Fruit fly (Drosophila melanogaster): ENCODE results near the gene CG4098.
A peak's percentile ranks its signal among the peaks of the same experiment; 100 is the strongest.

The CG4098 gene

dm6 chr3L:16657014-16657413, 47.9 kb upstream of the CG4098 start:
- TF ChIP-seq CG12071 (GFP tag; optimal IDR thresholded peaks at IDR 0.05) (no peak), lbe (GFP tag; optimal IDR thresholded peaks at IDR 0.05) (no peak), Hand (GFP tag; optimal IDR thresholded peaks at IDR 0.05) (peak; percentile 4), Hsf (GFP tag; optimal IDR thresholded peaks at IDR 0.05) (peak; percentile 17), Scr (GFP tag; IDR thresholded peaks at IDR 0.05; ENCODE audit: partially characterized antibody) (no peak), CG10321 (GFP tag; IDR thresholded peaks at IDR 0.05) (no peak), Deaf1 (tag; optimal IDR thresholded peaks at IDR 0.05) (peak; percentile 11), CG31441 (GFP tag; IDR thresholded peaks at IDR 0.05) (0 out of 2 replicates have a peak, but pooled peaks have one; percentile 29), sim (GFP tag; IDR thresholded peaks at IDR 0.05) (no peak), CG11093 (GFP tag; IDR thresholded peaks at IDR 0.05) (no peak), CG30403 (GFP tag; optimal IDR thresholded peaks at IDR 0.05) (peak; percentile 32), PHDP (tag; optimal IDR thresholded peaks at IDR 0.05) (peak; percentile 18), lab (GFP tag; optimal IDR thresholded peaks at IDR 0.05) (peak; percentile 48), CG14710 (tag; optimal IDR thresholded peaks at IDR 0.05) (peak; percentile 12), Opbp (GFP tag; IDR thresholded peaks at IDR 0.05; ENCODE audit: partially characterized antibody) (no peak), prd (optimal IDR thresholded peaks at IDR 0.05) (no peak), prd (GFP tag; IDR thresholded peaks at IDR 0.05) (peak; percentile 48; the same call in 2 of the 3 replicates), CG15073 (GFP tag; optimal IDR thresholded peaks at IDR 0.05) (no peak), CG17829 (tag; optimal IDR thresholded peaks at IDR 0.05) (no peak), CG6689 (GFP tag; IDR thresholded peaks at IDR 0.05) (peak; percentile 49; the same call in 1 of the 2 replicates), Hr51 (GFP tag; optimal IDR thresholded peaks at IDR 0.05) (peak in 1 of 2 experiments; percentile 50), Doc3 (GFP tag; IDR thresholded peaks at IDR 0.05; ENCODE audit: partially characterized antibody) (no peak), Mes4 (GFP tag; optimal IDR thresholded peaks at IDR 0.05) (no peak), Oli (tag; optimal IDR thresholded peaks at IDR 0.05) (peak; percentile 55), CG11504 (tag; optimal IDR thresholded peaks at IDR 0.05) (peak; percentile 69), NfI (GFP tag; optimal IDR thresholded peaks at IDR 0.05) (peak; percentile 2), Ssrp (tag; optimal IDR thresholded peaks at IDR 0.05) (peak; percentile 36), CG10979 (tag; optimal IDR thresholded peaks at IDR 0.05) (peak; percentile 33), CG13424 (tag; optimal IDR thresholded peaks at IDR 0.05) (peak; percentile 23), Ptx1 (GFP tag; IDR thresholded peaks at IDR 0.05) (peak; percentile 39; the same call in 1 of the 2 replicates), ranshi (GFP tag; IDR thresholded peaks at IDR 0.05) (0 out of 2 replicates have a peak, but pooled peaks have one; percentile 27), BtbVII (GFP tag; optimal IDR thresholded peaks at IDR 0.05) (peak; percentile 41), CG30020 (tag; optimal IDR thresholded peaks at IDR 0.05) (no peak), pan (optimal IDR thresholded peaks at IDR 0.05) (no peak), pan (GFP tag; optimal IDR thresholded peaks at IDR 0.05 in 1 of 2, IDR thresholded peaks at IDR 0.05 in 1 of 2) (peak in 1 of 2 experiments; percentile 35), bbx (GFP tag; IDR thresholded peaks at IDR 0.05; ENCODE audit: partially characterized antibody) (no peak), nau (GFP tag; optimal IDR thresholded peaks at IDR 0.05) (peak; percentile 50), CG13296 (GFP tag; optimal IDR thresholded peaks at IDR 0.05) (peak; percentile 31), CG5180 (GFP tag; optimal IDR thresholded peaks at IDR 0.05) (peak; percentile 27), Dref (GFP tag; IDR thresholded peaks at IDR 0.05) (no peak), Xrp1 (GFP tag; IDR thresholded peaks at IDR 0.05) (0 out of 2 replicates have a peak, but pooled peaks have one; percentile 25), Abd-B (GFP tag; optimal IDR thresholded peaks at IDR 0.05) (peak; percentile 16), Adf1 (GFP tag; IDR thresholded peaks at IDR 0.05) (no peak), row (GFP tag; IDR thresholded peaks at IDR 0.05) (peak; percentile 48), CG12155 (GFP tag; optimal IDR thresholded peaks at IDR 0.05) (peak; percentile 7), danr (GFP tag; IDR thresholded peaks at IDR 0.05) (0 out of 2 replicates have a peak, but pooled peaks have one; percentile 5), Xbp1 (GFP tag; optimal IDR thresholded peaks at IDR 0.05) (peak; percentile 25), CG31388 (GFP tag; optimal IDR thresholded peaks at IDR 0.05) (no peak), CG8924 (tag; optimal IDR thresholded peaks at IDR 0.05) (peak; percentile 35), tin (GFP tag; optimal IDR thresholded peaks at IDR 0.05) (no peak)
